Worm (Caenorhabditis elegans) whole organism, L1 larva: ENCODE results near the gene C30A5.10.

Experiments
- F16B12.6 ChIP-seq: fragments of 150-350 bp; optimal IDR thresholded peaks from 2 replicates; lab custom pipeline; 2014; ENCODE audit warnings: missing biosample characterization, missing genetic modification characterization
- lin-15B ChIP-seq: fragments of 150-350 bp; sonication (generic microtip); optimal IDR thresholded peaks from 3 replicates; lab custom pipeline; 2014; ENCODE audit warnings: missing biosample characterization, missing genetic modification characterization
- unc-86 ChIP-seq: sonication (generic microtip); optimal IDR thresholded peaks from 2 replicates; lab custom pipeline; 2016; ENCODE audit warnings: missing genetic modification characterization, missing compliant biosample characterization
- xbp-1 ChIP-seq: sonication (generic microtip); optimal IDR thresholded peaks from 2 replicates; lab custom pipeline; 2016; ENCODE audit warnings: missing genetic modification characterization, missing compliant biosample characterization

DNA sequence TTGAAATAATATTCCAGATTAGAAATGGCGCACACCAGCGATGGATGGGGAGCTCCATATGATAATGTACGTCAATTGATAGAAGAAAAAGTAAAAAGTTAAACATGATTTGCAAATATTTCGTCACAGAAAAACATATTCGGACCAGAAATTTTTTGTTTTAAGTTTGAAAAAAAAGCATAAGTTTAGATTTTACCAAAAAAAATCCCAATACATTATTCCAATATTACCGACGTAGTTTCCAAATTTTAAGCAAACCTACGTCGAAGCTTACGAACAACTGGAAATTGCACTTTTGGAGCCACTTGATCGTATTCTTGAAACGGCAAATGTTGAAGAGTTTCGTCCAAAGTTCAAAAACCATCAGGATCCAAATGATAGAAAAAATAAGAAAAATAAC lies 23.0 kb upstream of the C30A5.10 start, which contains the start of gene henn-1:
- TF ChIP-seq lin-15B (tag; lab: Kevin White, UChicago) (no peak), xbp-1 (tag; lab: Kevin White, UChicago) (no peak), F16B12.6 (tag; lab: Kevin White, UChicago) (no peak), unc-86 (tag; lab: Kevin White, UChicago) (no peak)
